Fruit fly (Drosophila melanogaster): Measurements from ENCODE around the gene CG44194.
A peak's percentile ranks its signal among the peaks of the same experiment; 100 is the strongest.

Gene CG44194

DNA sequence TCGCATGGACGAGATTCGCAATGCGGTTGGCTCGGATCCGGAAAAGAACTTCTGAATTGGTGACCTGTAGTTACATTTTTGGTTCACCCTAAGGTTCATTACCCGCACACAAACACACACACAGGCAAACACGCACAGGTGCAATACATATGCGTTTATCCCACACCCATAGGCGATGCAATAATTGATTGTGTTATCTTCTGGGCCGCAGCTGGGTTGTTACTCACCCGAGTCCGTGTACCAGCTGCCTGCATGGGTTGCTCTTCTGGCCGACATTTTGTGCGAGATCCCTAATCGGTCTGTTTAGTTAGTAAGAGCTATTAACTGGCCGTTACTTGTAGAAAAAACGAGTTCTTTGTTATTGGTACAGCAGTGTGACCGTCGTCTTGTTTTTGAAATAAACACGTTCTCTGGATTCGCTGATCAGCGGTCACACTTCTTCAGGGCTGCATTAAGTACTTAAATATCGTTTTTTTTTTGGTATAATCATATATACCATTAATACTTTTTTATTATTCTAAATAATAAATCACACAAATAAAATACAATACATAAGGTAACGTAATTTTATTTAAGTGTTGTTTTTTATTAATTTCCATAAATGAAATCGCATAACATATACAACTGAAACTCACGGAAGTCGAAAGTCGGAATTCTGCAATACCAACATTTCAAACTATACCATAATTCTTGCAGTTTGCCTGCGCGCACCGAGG lies 13.5 kb upstream of the CG44194 start, which contains the start of gene CG8031 (continued):
- TF ChIP-seq chm (GFP tag; IDR thresholded peaks at IDR 0.05) (no peak), CG3407 (GFP tag; optimal IDR thresholded peaks at IDR 0.05) (no peak), Mad (GFP tag; optimal IDR thresholded peaks at IDR 0.05) (no peak), CG17359 (tag; optimal IDR thresholded peaks at IDR 0.05) (no peak), CG15696 (tag; optimal IDR thresholded peaks at IDR 0.05) (no peak), Hmx (GFP tag; optimal IDR thresholded peaks at IDR 0.05) (no peak), CG9876 (GFP tag; optimal IDR thresholded peaks at IDR 0.05) (no peak), CG1832 (GFP tag; optimal IDR thresholded peaks at IDR 0.05) (no peak), CG7556 (GFP tag; optimal IDR thresholded peaks at IDR 0.05) (no peak), en (GFP tag; optimal IDR thresholded peaks at IDR 0.05) (no peak), Fer2 (tag; optimal IDR thresholded peaks at IDR 0.05) (no peak), ase (GFP tag; IDR thresholded peaks at IDR 0.05) (no peak), Deaf1 (tag; optimal IDR thresholded peaks at IDR 0.05) (no peak), aop (GFP tag; IDR thresholded peaks at IDR 0.05) (no peak), HLH4C (GFP tag; IDR thresholded peaks at IDR 0.05; ENCODE audit: partially characterized antibody) (no peak), scrt (GFP tag; optimal IDR thresholded peaks at IDR 0.05) (no peak), Gug (GFP tag; IDR thresholded peaks at IDR 0.05) (no peak), btn (GFP tag; optimal IDR thresholded peaks at IDR 0.05) (no peak), ash1 (GFP tag; optimal IDR thresholded peaks at IDR 0.05) (no peak), ato (GFP tag; IDR thresholded peaks at IDR 0.05; ENCODE audit: partially characterized antibody) (no peak), CG10565 (GFP tag; optimal IDR thresholded peaks at IDR 0.05) (no peak), gfzf (GFP tag; optimal IDR thresholded peaks at IDR 0.05) (peak; percentile 82), Dp (GFP tag; optimal IDR thresholded peaks at IDR 0.05) (peak; percentile 52), CG4282 (GFP tag; optimal IDR thresholded peaks at IDR 0.05) (no peak), sima (GFP tag; optimal IDR thresholded peaks at IDR 0.05) (no peak), Atf-2 (GFP tag; optimal IDR thresholded peaks at IDR 0.05) (no peak), bsh (GFP tag; optimal IDR thresholded peaks at IDR 0.05) (no peak), lov (optimal IDR thresholded peaks at IDR 0.05) (no peak), lov (GFP tag; IDR thresholded peaks at IDR 0.05) (no peak), CG30020 (tag; optimal IDR thresholded peaks at IDR 0.05) (peak; percentile 27), CG14710 (tag; optimal IDR thresholded peaks at IDR 0.05) (peak; percentile 83), gcm (GFP tag; optimal IDR thresholded peaks at IDR 0.05) (no peak), Sox102F (GFP tag; optimal IDR thresholded peaks at IDR 0.05) (no peak), CG15514 (GFP tag; optimal IDR thresholded peaks at IDR 0.05) (no peak), ERR (GFP tag; optimal IDR thresholded peaks at IDR 0.05) (no peak), CG8290 (GFP tag; optimal IDR thresholded peaks at IDR 0.05) (no peak), CG8290 (tag; optimal IDR thresholded peaks at IDR 0.05) (no peak), inv (GFP tag; IDR thresholded peaks at IDR 0.05; ENCODE audit: partially characterized antibody) (no peak), dati (GFP tag; IDR thresholded peaks at IDR 0.05) (no peak), Dad (GFP tag; optimal IDR thresholded peaks at IDR 0.05) (no peak), CG34422 (GFP tag; IDR thresholded peaks at IDR 0.05) (peak; percentile 66; the same call in 2 of the 3 replicates), CG3163 (GFP tag; optimal IDR thresholded peaks at IDR 0.05) (no peak), Ets65A (GFP tag) (no peak), CG9817 (tag; optimal IDR thresholded peaks at IDR 0.05) (no peak), CG12942 (GFP tag; optimal IDR thresholded peaks at IDR 0.05) (no peak), ab (GFP tag; optimal IDR thresholded peaks at IDR 0.05) (no peak), eve (GFP tag; optimal IDR thresholded peaks at IDR 0.05) (no peak), pb (GFP tag; optimal IDR thresholded peaks at IDR 0.05) (no peak), CG7271 (tag; optimal IDR thresholded peaks at IDR 0.05) (no peak), CG11247 (GFP tag; IDR thresholded peaks at IDR 0.05) (no peak), phol (tag; optimal IDR thresholded peaks at IDR 0.05) (no peak)

All from whole organism, embryonic.